ENCODE assay signal across 5 fruit fly cellular contexts in the genomic region with DNA sequence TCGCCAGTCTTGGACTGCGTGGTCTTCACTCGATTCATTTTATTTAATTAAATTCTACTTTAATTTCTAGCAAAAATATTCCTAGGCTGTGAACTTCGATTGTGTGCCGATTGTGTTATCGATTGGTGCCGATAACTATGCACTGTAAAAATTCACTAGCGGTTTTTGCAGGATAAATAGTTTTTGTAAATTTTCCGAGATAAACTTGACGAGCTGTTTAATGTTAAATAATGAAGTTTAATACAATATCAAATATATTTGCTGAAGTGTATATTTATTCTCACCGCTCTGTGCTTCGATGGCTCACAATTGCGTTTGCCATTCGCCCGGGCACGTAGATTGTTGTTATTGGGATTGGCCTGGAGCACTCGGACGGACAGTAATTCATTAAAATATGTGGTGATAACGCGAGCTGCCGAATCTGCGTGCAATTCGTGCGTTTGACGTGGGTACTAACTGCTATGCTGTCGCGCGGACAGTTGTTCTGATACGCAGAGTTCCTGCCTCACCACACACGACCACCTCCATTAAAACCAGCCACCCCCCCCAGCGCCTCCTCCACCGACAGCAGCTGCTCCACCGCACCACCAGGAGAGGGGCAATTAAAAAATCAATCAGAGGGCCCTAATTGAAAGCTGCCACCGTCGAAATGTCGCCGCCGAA.
TF ChIP-seq lines count a peak whose summit lies in the region.

A gene (minus strand): TSS at position 123 of the 663 bp plus-strand sequence.
A gene (plus strand): TSS at position 341 of the 663 bp plus-strand sequence.

- peak; percentile 54 for TF ChIP-seq CTCF in whole organism, embryonic (GFP tag; optimal IDR thresholded peaks at IDR 0.05; lab: Kevin White, UChicago)

TF ChIP-seq in whole organism, adult, 20 proteins besides CTCF, POLR2A, EP300 and RAD21 (continues in another document):
- peak; percentile 83 for TF ChIP-seq CG14711 (tag; optimal IDR thresholded peaks at IDR 0.05; lab: Kevin White, UChicago)
- TF ChIP-seq CG33017 (tag; optimal IDR thresholded peaks at IDR 0.05; lab: Kevin White, UChicago), result peak; percentile 91
- TF ChIP-seq Mnt (GFP tag; optimal IDR thresholded peaks at IDR 0.05; lab: Kevin White, UChicago), result peak; percentile 85
- TF ChIP-seq tj (GFP tag; optimal IDR thresholded peaks at IDR 0.05; lab: Kevin White, UChicago), result peak; percentile 67
- TF ChIP-seq Hr96 (GFP tag; optimal IDR thresholded peaks at IDR 0.05; lab: Kevin White, UChicago), result no peak
- peak; percentile 67 for TF ChIP-seq cic (GFP tag; optimal IDR thresholded peaks at IDR 0.05; lab: Kevin White, UChicago)
- peak; percentile 92 for TF ChIP-seq CG11617 (GFP tag; optimal IDR thresholded peaks at IDR 0.05; lab: Kevin White, UChicago)
- peak; percentile 74 for TF ChIP-seq pad (GFP tag; optimal IDR thresholded peaks at IDR 0.05; lab: Kevin White, UChicago)
- no peak for TF ChIP-seq kay (GFP tag; lab: Kevin White, UChicago; ENCODE audit: borderline replicate concordance)
- no peak for TF ChIP-seq CG5204 (GFP tag; optimal IDR thresholded peaks at IDR 0.05; lab: Kevin White, UChicago)
- peak; percentile 85 for TF ChIP-seq Clk (GFP tag; optimal IDR thresholded peaks at IDR 0.05; lab: Kevin White, UChicago)
- TF ChIP-seq bab1 (GFP tag; optimal IDR thresholded peaks at IDR 0.05; lab: Kevin White, UChicago), result peak; percentile 94
- TF ChIP-seq toe (GFP tag; optimal IDR thresholded peaks at IDR 0.05; lab: Kevin White, UChicago), result no peak
- TF ChIP-seq cnc (optimal IDR thresholded peaks at IDR 0.05; lab: Kevin White, UChicago), result no peak
- TF ChIP-seq ovo (GFP tag; optimal IDR thresholded peaks at IDR 0.05; lab: Kevin White, UChicago), result peak; percentile 65
- peak; percentile 92 for TF ChIP-seq CG7101 (tag; optimal IDR thresholded peaks at IDR 0.05; lab: Kevin White, UChicago)

TF ChIP-seq in whole organism, embryonic, 481 proteins besides CTCF, POLR2A, EP300 and RAD21 (continues in another document):
- TF ChIP-seq CG6765 (GFP tag; optimal IDR thresholded peaks at IDR 0.05; lab: Kevin White, UChicago), result peak; percentile 73
- peak; percentile 99 for TF ChIP-seq zf30C (GFP tag; optimal IDR thresholded peaks at IDR 0.05; lab: Kevin White, UChicago)
- TF ChIP-seq CG14667 (GFP tag; IDR thresholded peaks at IDR 0.05; lab: Robert Waterston, UW), result peak; percentile 88
- TF ChIP-seq B-H1 (GFP tag; IDR thresholded peaks at IDR 0.05; lab: Robert Waterston, UW), result peak; percentile 90
- peak; percentile 86 for TF ChIP-seq CG9215 (GFP tag; IDR thresholded peaks at IDR 0.05; lab: Robert Waterston, UW)
- peak; percentile 76 for TF ChIP-seq Bgb (GFP tag; IDR thresholded peaks at IDR 0.05; lab: Robert Waterston, UW; ENCODE audit: partially characterized antibody)
- no peak for TF ChIP-seq CG42726 (GFP tag; IDR thresholded peaks at IDR 0.05; lab: Robert Waterston, UW; ENCODE audit: partially characterized antibody)
- peak; percentile 80 for TF ChIP-seq en (GFP tag; optimal IDR thresholded peaks at IDR 0.05; lab: Kevin White, UChicago)
- peak; percentile 93 for TF ChIP-seq CG17359 (tag; optimal IDR thresholded peaks at IDR 0.05; lab: Kevin White, UChicago)
- TF ChIP-seq CG1602 (GFP tag; optimal IDR thresholded peaks at IDR 0.05; lab: Kevin White, UChicago), result peak; percentile 93
- peak; percentile 81 for TF ChIP-seq D19B (GFP tag; optimal IDR thresholded peaks at IDR 0.05; lab: Kevin White, UChicago)
- peak; percentile 93 for TF ChIP-seq CG12155 (GFP tag; optimal IDR thresholded peaks at IDR 0.05; lab: Kevin White, UChicago)
- peak; percentile 91 for TF ChIP-seq Mrtf (GFP tag; IDR thresholded peaks at IDR 0.05; lab: Robert Waterston, UW)
- peak; percentile 93 for TF ChIP-seq CG14441 (GFP tag; IDR thresholded peaks at IDR 0.05; lab: Robert Waterston, UW)
- TF ChIP-seq pho (GFP tag; optimal IDR thresholded peaks at IDR 0.05; lab: Kevin White, UChicago), result peak; percentile 96
- peak; percentile 74; the same call in 1 of the 2 replicates for TF ChIP-seq nerfin-2 (GFP tag; IDR thresholded peaks at IDR 0.05; lab: Robert Waterston, UW; ENCODE audit: partially characterized antibody)

TF ChIP-seq in whole organism, prepupa, 60 proteins besides CTCF, POLR2A, EP300 and RAD21 (continues in another document):
- peak; percentile 75 for TF ChIP-seq spab (GFP tag; optimal IDR thresholded peaks at IDR 0.05; lab: Kevin White, UChicago)
- TF ChIP-seq Sox102F (GFP tag; optimal IDR thresholded peaks at IDR 0.05; lab: Kevin White, UChicago), result peak; percentile 93
- TF ChIP-seq CG1621 (tag; optimal IDR thresholded peaks at IDR 0.05; lab: Kevin White, UChicago), result peak; percentile 97
- TF ChIP-seq CG32006 (GFP tag; optimal IDR thresholded peaks at IDR 0.05; lab: Kevin White, UChicago), result no peak
- peak; percentile 88 for TF ChIP-seq achi (GFP tag; optimal IDR thresholded peaks at IDR 0.05; lab: Kevin White, UChicago)
- peak; percentile 54 for TF ChIP-seq Hr38 (GFP tag; optimal IDR thresholded peaks at IDR 0.05; lab: Kevin White, UChicago)
- peak; percentile 93 for TF ChIP-seq Sox14 (GFP tag; optimal IDR thresholded peaks at IDR 0.05; lab: Kevin White, UChicago)
- no peak for TF ChIP-seq fkh (GFP tag; optimal IDR thresholded peaks at IDR 0.05; lab: Kevin White, UChicago)
- TF ChIP-seq CG6808 (GFP tag; optimal IDR thresholded peaks at IDR 0.05; lab: Kevin White, UChicago), result no peak
- peak; percentile 90 for TF ChIP-seq Ets21C (GFP tag; optimal IDR thresholded peaks at IDR 0.05; lab: Kevin White, UChicago)
- TF ChIP-seq Smox (GFP tag; optimal IDR thresholded peaks at IDR 0.05; lab: Kevin White, UChicago), result peak; percentile 91
- peak; percentile 62 for TF ChIP-seq fd85E (GFP tag; optimal IDR thresholded peaks at IDR 0.05; lab: Kevin White, UChicago)
- peak; percentile 83 for TF ChIP-seq Eip93F (GFP tag; optimal IDR thresholded peaks at IDR 0.05; lab: Kevin White, UChicago)
- TF ChIP-seq Met (GFP tag; optimal IDR thresholded peaks at IDR 0.05; lab: Kevin White, UChicago), result peak; percentile 93
- TF ChIP-seq CG15336 (GFP tag; IDR thresholded peaks at IDR 0.05; lab: Robert Waterston, UW), result peak; percentile 84
- TF ChIP-seq CG6854 (GFP tag; optimal IDR thresholded peaks at IDR 0.05; lab: Kevin White, UChicago), result peak; percentile 73
- peak; percentile 94 for TF ChIP-seq Hr4 (GFP tag; optimal IDR thresholded peaks at IDR 0.05; lab: Kevin White, UChicago)

TF ChIP-seq in whole organism, pupa, 21 proteins besides CTCF, POLR2A, EP300 and RAD21 (continues in another document):
- TF ChIP-seq CG4496 (GFP tag; IDR thresholded peaks at IDR 0.05; lab: Robert Waterston, UW), result peak; percentile 96
- peak; percentile 88 for TF ChIP-seq CG8159 (tag; optimal IDR thresholded peaks at IDR 0.05; lab: Kevin White, UChicago)
- peak; percentile 84 for TF ChIP-seq CG9948 (tag; optimal IDR thresholded peaks at IDR 0.05; lab: Kevin White, UChicago)
- TF ChIP-seq rn (GFP tag; IDR thresholded peaks at IDR 0.05; lab: Robert Waterston, UW), result peak; percentile 85
- TF ChIP-seq CG14655 (GFP tag; optimal IDR thresholded peaks at IDR 0.05; lab: Kevin White, UChicago), result no peak
- TF ChIP-seq CG17806 (tag; optimal IDR thresholded peaks at IDR 0.05; lab: Kevin White, UChicago), result peak; percentile 86
- TF ChIP-seq CG15710 (tag; optimal IDR thresholded peaks at IDR 0.05; lab: Kevin White, UChicago), result peak; percentile 87
- peak; percentile 93 for TF ChIP-seq fd96Ca (GFP tag; IDR thresholded peaks at IDR 0.05; lab: Robert Waterston, UW)
- no peak for TF ChIP-seq CG13204 (GFP tag; optimal IDR thresholded peaks at IDR 0.05; lab: Kevin White, UChicago)
- peak; percentile 84 for TF ChIP-seq CG34367 (tag; optimal IDR thresholded peaks at IDR 0.05; lab: Kevin White, UChicago)
- TF ChIP-seq CG8301 (tag; optimal IDR thresholded peaks at IDR 0.05; lab: Kevin White, UChicago), result peak; percentile 86
- TF ChIP-seq CG10348 (GFP tag; IDR thresholded peaks at IDR 0.05; lab: Robert Waterston, UW), result 0 out of 2 replicates have a peak, but pooled peaks have one; percentile 28
- no peak for TF ChIP-seq D1 (tag; optimal IDR thresholded peaks at IDR 0.05; lab: Kevin White, UChicago)
- TF ChIP-seq EcR (GFP tag; optimal IDR thresholded peaks at IDR 0.05; lab: Kevin White, UChicago), result peak; percentile 18
- peak; percentile 91 for TF ChIP-seq CG32121 (GFP tag; IDR thresholded peaks at IDR 0.05; lab: Robert Waterston, UW)
- peak; percentile 94 for TF ChIP-seq Ets98B (GFP tag; IDR thresholded peaks at IDR 0.05; lab: Robert Waterston, UW)
- peak; percentile 69; the same call in 1 of the 2 replicates for TF ChIP-seq CG12605 (GFP tag; IDR thresholded peaks at IDR 0.05; lab: Robert Waterston, UW)
- TF ChIP-seq Snoo (tag; optimal IDR thresholded peaks at IDR 0.05; lab: Kevin White, UChicago), result peak; percentile 91

TF ChIP-seq in whole organism, wandering third instar larva, 38 proteins besides CTCF, POLR2A, EP300 and RAD21 (continues in another document):
- TF ChIP-seq Hr78 (GFP tag; optimal IDR thresholded peaks at IDR 0.05; lab: Kevin White, UChicago) (no peak), CG32264 (GFP tag; optimal IDR thresholded peaks at IDR 0.05; lab: Kevin White, UChicago) (peak; percentile 87), rgr (GFP tag; optimal IDR thresholded peaks at IDR 0.05; lab: Kevin White, UChicago) (peak; percentile 94), tai (GFP tag; optimal IDR thresholded peaks at IDR 0.05; lab: Kevin White, UChicago) (no peak), br (GFP tag; optimal IDR thresholded peaks at IDR 0.05; lab: Kevin White, UChicago) (peak; percentile 93), brk (GFP tag; optimal IDR thresholded peaks at IDR 0.05; lab: Kevin White, UChicago) (no peak), Myc (optimal IDR thresholded peaks at IDR 0.05; lab: Kevin White, UChicago) (peak; percentile 46), dmrt93B (GFP tag; optimal IDR thresholded peaks at IDR 0.05; lab: Kevin White, UChicago) (no peak), dl (GFP tag; optimal IDR thresholded peaks at IDR 0.05; lab: Kevin White, UChicago; ENCODE audit: insufficient read depth in 1 of 2, partially characterized antibody in 2 of 2) (no peak), Rel (GFP tag; optimal IDR thresholded peaks at IDR 0.05; lab: Kevin White, UChicago) (no peak), Rel (tag; optimal IDR thresholded peaks at IDR 0.05; lab: Kevin White, UChicago) (peak; percentile 76), pan (optimal IDR thresholded peaks at IDR 0.05; lab: Kevin White, UChicago) (no peak), ey (GFP tag; optimal IDR thresholded peaks at IDR 0.05; lab: Kevin White, UChicago) (peak; percentile 92), usp (GFP tag; optimal IDR thresholded peaks at IDR 0.05; lab: Kevin White, UChicago) (no peak), Dif (GFP tag; optimal IDR thresholded peaks at IDR 0.05; lab: Kevin White, UChicago; ENCODE audit: partially characterized antibody) (no peak), sv (GFP tag; optimal IDR thresholded peaks at IDR 0.05; lab: Kevin White, UChicago) (peak; percentile 95), N (GFP tag; optimal IDR thresholded peaks at IDR 0.05; lab: Kevin White, UChicago) (no peak), Dfd (GFP tag; optimal IDR thresholded peaks at IDR 0.05; lab: Kevin White, UChicago) (no peak), Hr83 (GFP tag; optimal IDR thresholded peaks at IDR 0.05; lab: Kevin White, UChicago; ENCODE audit: poor library complexity, severe bottlenecking) (peak; percentile 98), jim (GFP tag; optimal IDR thresholded peaks at IDR 0.05; lab: Kevin White, UChicago) (peak; percentile 70), OdsH (GFP tag; optimal IDR thresholded peaks at IDR 0.05; lab: Kevin White, UChicago) (peak; percentile 87)
